Worm (Caenorhabditis elegans) whole organism, early embryonic: Measurements from ENCODE around the gene C50F4.16.

Source experiments
- aly-1 ChIP-seq: sonication (generic microtip); optimal IDR thresholded peaks from 2 replicates; lab custom pipeline; 2016; ENCODE audit warnings: missing genetic modification characterization, missing compliant biosample characterization
- ama-1 ChIP-seq: fragments of 150-350 bp; optimal IDR thresholded peaks from 2 replicates; lab custom pipeline; 2014
- ceh-13 ChIP-seq: fragments of 200-800 bp; sonication (Bioruptor generic); optimal IDR thresholded peaks from 2 replicates; lab custom pipeline; 2018; ENCODE audit warnings: mild to moderate bottlenecking, missing genetic modification characterization, missing compliant biosample characterization
- flt-1 ChIP-seq: fragments of 200-800 bp; sonication (Bioruptor generic); IDR thresholded peaks from 2 replicates; pipeline ENCODE4 v1.3.6; 2022; ENCODE audit warnings: missing genetic modification characterization, missing compliant biosample characterization
- hmbx-1 ChIP-seq: sonication (generic microtip); optimal IDR thresholded peaks from 2 replicates; lab custom pipeline; 2016; ENCODE audit warnings: mild to moderate bottlenecking, missing genetic modification characterization, missing compliant biosample characterization
- hmg-4 ChIP-seq: fragments of 200-800 bp; sonication (Bioruptor generic); optimal IDR thresholded peaks from 2 replicates; lab custom pipeline; 2018; ENCODE audit warnings: mild to moderate bottlenecking, missing genetic modification characterization, missing compliant biosample characterization
- pes-1 ChIP-seq: fragments of 200-800 bp; sonication (Bioruptor generic); IDR thresholded peaks from 2 replicates; pipeline ENCODE4 v1.3.6; 2022; ENCODE audit warnings: missing genetic modification reagents, missing genetic modification characterization, missing compliant biosample characterization
- scrt-1 ChIP-seq: fragments of 200-800 bp; sonication (Bioruptor generic); IDR thresholded peaks from 2 replicates; pipeline ENCODE4 v1.3.6; 2022; ENCODE audit warnings: missing genetic modification characterization, missing compliant biosample characterization
- tbx-11 ChIP-seq: fragments of 200-800 bp; sonication (Bioruptor generic); IDR thresholded peaks from 2 replicates; pipeline ENCODE4 v1.3.6; 2022; ENCODE audit warnings: missing genetic modification characterization, missing compliant biosample characterization
- tbx-37 ChIP-seq: fragments of 200-800 bp; sonication (Bioruptor generic); conservative IDR thresholded peaks from 2 replicates; pipeline ENCODE4 v1.3.6; 2022; ENCODE audit warnings: missing genetic modification reagents, missing genetic modification characterization, missing compliant biosample characterization
- tra-4 ChIP-seq: sonication (generic microtip); optimal IDR thresholded peaks from 2 replicates; lab custom pipeline; 2017; ENCODE audit warnings: missing genetic modification characterization, missing compliant biosample characterization

DNA sequence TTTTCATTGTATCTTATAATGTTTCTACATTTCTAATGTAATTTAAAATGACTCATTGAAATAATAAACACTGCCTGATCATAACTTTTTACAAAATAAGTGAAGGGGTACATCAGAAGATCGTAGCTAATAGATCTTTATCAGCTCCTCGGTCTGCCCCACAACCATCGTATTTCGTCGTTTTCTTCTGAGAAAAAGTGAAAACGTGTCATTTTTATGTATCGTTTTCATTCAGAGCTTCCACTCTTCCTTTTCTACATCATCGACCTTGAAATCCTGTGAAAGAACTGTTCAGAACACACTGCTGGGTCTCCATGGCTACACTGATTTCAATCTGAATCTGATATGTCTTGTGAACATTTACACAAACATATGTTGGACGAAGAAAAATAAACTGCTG, 42.1 kb downstream of the C50F4.16 start:
- TF ChIP-seq hmg-4 (GFP tag; lab: Kevin White, UChicago) (no peak), aly-1 (tag; lab: Kevin White, UChicago) (no peak), hmbx-1 (no peak), pes-1 (GFP tag; lab: Robert Waterston, UW) (no peak), ama-1 (lab: Kevin White, UChicago) (no peak), flt-1 (GFP tag; lab: Robert Waterston, UW) (no peak), tra-4 (no peak), ceh-13 (GFP tag; lab: Kevin White, UChicago) (no peak), tbx-37 (GFP tag; lab: Robert Waterston, UW) (no peak), tbx-11 (GFP tag; lab: Robert Waterston, UW) (no peak), scrt-1 (GFP tag; lab: Robert Waterston, UW) (no peak)
